Worm (Caenorhabditis elegans) whole organism, L3 larva: ENCODE measurements around the gene nhr-111.

Experiments
- ZK546.5 ChIP-seq: sonication (generic microtip); optimal IDR thresholded peaks from 2 replicates; lab custom pipeline; 2017; ENCODE audit warnings: missing biosample characterization, missing genetic modification characterization
- aly-2 ChIP-seq: fragments of 150-350 bp; optimal IDR thresholded peaks from 2 replicates; lab custom pipeline; 2014; ENCODE audit warnings: missing biosample characterization, missing genetic modification characterization
- ceh-28 ChIP-seq: fragments of 150-350 bp; optimal IDR thresholded peaks from 2 replicates; lab custom pipeline; 2014; ENCODE audit warnings: missing biosample characterization, missing genetic modification reagents, missing genetic modification characterization
- ceh-82 ChIP-seq: fragments of 150-350 bp; optimal IDR thresholded peaks from 2 replicates; lab custom pipeline; 2014; ENCODE audit warnings: missing biosample characterization, missing genetic modification characterization
- ceh-9 ChIP-seq: sonication (generic microtip); optimal IDR thresholded peaks from 2 replicates; lab custom pipeline; 2018; ENCODE audit warnings: missing biosample characterization, missing genetic modification characterization
- daf-12 ChIP-seq: fragments of 150-350 bp; optimal IDR thresholded peaks from 2 replicates; lab custom pipeline; 2014; ENCODE audit warnings: missing biosample characterization, missing genetic modification reagents, missing genetic modification characterization
- egl-5 ChIP-seq: fragments of 150-350 bp; optimal IDR thresholded peaks from 2 replicates; lab custom pipeline; 2017; ENCODE audit warnings: missing biosample characterization, missing genetic modification reagents, missing genetic modification characterization, inconsistent platforms
- elt-1 ChIP-seq: fragments of 150-350 bp; optimal IDR thresholded peaks from 2 replicates; lab custom pipeline; 2014; ENCODE audit warnings: missing biosample characterization, missing genetic modification characterization
- elt-2 ChIP-seq: sonication (generic microtip); optimal IDR thresholded peaks from 2 replicates; lab custom pipeline; 2016; ENCODE audit warnings: missing genetic modification reagents, mild to moderate bottlenecking, missing genetic modification characterization, missing compliant biosample characterization
- elt-3 ChIP-seq, 3 experiments: fragments of 150-350 bp in 1 of 3; sonication (generic microtip) in 2 of 3; optimal IDR thresholded peaks; 2 replicates in 2 of 3; 4 replicates in 1 of 3; lab custom pipeline; 2014 to 2017; ENCODE audit warnings: missing biosample characterization in 3 of 3, missing genetic modification characterization in 3 of 3
- fkh-10 ChIP-seq: sonication (generic microtip); optimal IDR thresholded peaks from 2 replicates; lab custom pipeline; 2017; ENCODE audit warnings: missing biosample characterization, missing genetic modification reagents, missing genetic modification characterization
- fos-1 ChIP-seq: fragments of 150-350 bp; optimal IDR thresholded peaks from 2 replicates; lab custom pipeline; 2014; ENCODE audit warnings: missing biosample characterization, missing genetic modification characterization
- hmg-11 ChIP-seq: sonication (generic microtip); optimal IDR thresholded peaks from 2 replicates; lab custom pipeline; 2016; ENCODE audit warnings: missing genetic modification characterization, missing compliant biosample characterization
- jun-1 ChIP-seq: fragments of 150-350 bp; optimal IDR thresholded peaks from 2 replicates; lab custom pipeline; 2014; ENCODE audit warnings: missing biosample characterization, missing genetic modification reagents, missing genetic modification characterization
- lin-15B ChIP-seq: fragments of 150-350 bp; optimal IDR thresholded peaks from 2 replicates; lab custom pipeline; 2014; ENCODE audit warnings: missing biosample characterization, missing genetic modification characterization
- lin-39 ChIP-seq: fragments of 150-350 bp; optimal IDR thresholded peaks from 2 replicates; lab custom pipeline; 2018; ENCODE audit warnings: missing biosample characterization, missing genetic modification reagents, missing genetic modification characterization
- mdl-1 ChIP-seq: fragments of 150-350 bp; optimal IDR thresholded peaks from 2 replicates; lab custom pipeline; 2014; ENCODE audit warnings: missing biosample characterization, missing genetic modification characterization
- nfya-1 ChIP-seq: sonication (generic microtip); optimal IDR thresholded peaks from 2 replicates; lab custom pipeline; 2017; ENCODE audit warnings: missing genetic modification characterization, mild to moderate bottlenecking, missing compliant biosample characterization, antibody characterized with exemption, moderate library complexity; ENCODE audit not compliant: insufficient read depth
- nhr-11 ChIP-seq: fragments of 150-350 bp; optimal IDR thresholded peaks from 2 replicates; lab custom pipeline; 2014; ENCODE audit warnings: missing biosample characterization, missing genetic modification characterization
- nhr-12 ChIP-seq: fragments of 150-350 bp; optimal IDR thresholded peaks from 2 replicates; lab custom pipeline; 2014; ENCODE audit warnings: missing biosample characterization, missing genetic modification characterization
- nhr-23 ChIP-seq: fragments of 150-350 bp; optimal IDR thresholded peaks from 2 replicates; lab custom pipeline; 2014; ENCODE audit warnings: missing biosample characterization, missing genetic modification reagents, missing genetic modification characterization
- nhr-25 ChIP-seq: sonication (generic microtip); optimal IDR thresholded peaks from 2 replicates; lab custom pipeline; 2017; ENCODE audit warnings: missing biosample characterization, missing genetic modification characterization
- nhr-28 ChIP-seq: fragments of 150-350 bp; optimal IDR thresholded peaks from 2 replicates; lab custom pipeline; 2014; ENCODE audit warnings: missing biosample characterization, missing genetic modification characterization
- nhr-43 ChIP-seq: sonication (generic microtip); optimal IDR thresholded peaks from 2 replicates; lab custom pipeline; 2016; ENCODE audit warnings: mild to moderate bottlenecking, missing genetic modification characterization, missing compliant biosample characterization; ENCODE audit not compliant: poor library complexity, severe bottlenecking
- nhr-67 ChIP-seq: fragments of 150-350 bp; optimal IDR thresholded peaks from 2 replicates; lab custom pipeline; 2014; ENCODE audit warnings: missing biosample characterization, missing genetic modification characterization
- nhr-76 ChIP-seq: fragments of 150-350 bp; sonication (generic microtip); optimal IDR thresholded peaks from 5 replicates; lab custom pipeline; 2014; ENCODE audit warnings: missing biosample characterization, missing genetic modification characterization
- pha-4 ChIP-seq: fragments of 150-350 bp; optimal IDR thresholded peaks from 2 replicates; lab custom pipeline; 2014; ENCODE audit warnings: missing biosample characterization, missing genetic modification reagents, missing genetic modification characterization
- pqm-1 ChIP-seq: fragments of 150-350 bp; optimal IDR thresholded peaks from 2 replicates; lab custom pipeline; 2017; ENCODE audit warnings: missing biosample characterization, missing genetic modification characterization, inconsistent platforms
- sea-2 ChIP-seq: fragments of 150-350 bp; sonication (generic microtip); optimal IDR thresholded peaks from 4 replicates; lab custom pipeline; 2014; ENCODE audit warnings: missing biosample characterization, missing genetic modification reagents, missing genetic modification characterization
- skn-1 ChIP-seq: fragments of 150-350 bp; optimal IDR thresholded peaks from 2 replicates; lab custom pipeline; 2014; ENCODE audit warnings: missing biosample characterization, missing genetic modification characterization
- snpc-4 ChIP-seq: fragments of 150-350 bp; optimal IDR thresholded peaks from 2 replicates; lab custom pipeline; 2014; ENCODE audit warnings: missing biosample characterization, missing genetic modification characterization
- tbx-2 ChIP-seq: sonication (generic microtip); optimal IDR thresholded peaks from 2 replicates; lab custom pipeline; 2016; ENCODE audit warnings: mild to moderate bottlenecking, missing genetic modification characterization, missing compliant biosample characterization
- unc-62 ChIP-seq: fragments of 150-350 bp; sonication (generic microtip); optimal IDR thresholded peaks from 4 replicates; lab custom pipeline; 2014; ENCODE audit warnings: missing biosample characterization, missing genetic modification reagents, missing genetic modification characterization
- zag-1 ChIP-seq: fragments of 150-350 bp; optimal IDR thresholded peaks from 2 replicates; lab custom pipeline; 2014; ENCODE audit warnings: missing biosample characterization, missing genetic modification characterization
- ztf-11 ChIP-seq: fragments of 150-350 bp; optimal IDR thresholded peaks from 2 replicates; lab custom pipeline; 2014; ENCODE audit warnings: missing biosample characterization, missing genetic modification characterization
- ztf-4 ChIP-seq: fragments of 150-350 bp; optimal IDR thresholded peaks from 2 replicates; lab custom pipeline; 2014; ENCODE audit warnings: missing biosample characterization, missing genetic modification characterization

The nhr-111 gene

ce11 chrV:16141071-16141470 lies 16.4 kb upstream of the nhr-111 start, which contains the start of gene clc-32:
Gene clc-32 (minus strand): TSS chrV:16141171.
- no peak for TF ChIP-seq jun-1 (tag; lab: Kevin White, UChicago)
- no peak for TF ChIP-seq zag-1 (tag; lab: Kevin White, UChicago)
- TF ChIP-seq nfya-1 (tag; lab: Kevin White, UChicago) = no peak
- no peak for TF ChIP-seq nhr-76 (tag; lab: Kevin White, UChicago)
- no peak for TF ChIP-seq nhr-28 (tag; lab: Kevin White, UChicago)
- no peak for TF ChIP-seq elt-3 (tag; optimal IDR thresholded peaks at IDR 0.05; lab: Kevin White, UChicago)
- TF ChIP-seq ztf-11 (tag; lab: Kevin White, UChicago) = no peak
- TF ChIP-seq lin-15B (tag; lab: Kevin White, UChicago) = no peak
- TF ChIP-seq snpc-4 (tag; lab: Kevin White, UChicago) = no peak
- no peak for TF ChIP-seq elt-2 (tag; lab: Kevin White, UChicago)
- TF ChIP-seq mdl-1 (tag; lab: Kevin White, UChicago) = no peak
- TF ChIP-seq skn-1 (tag; lab: Kevin White, UChicago) = no peak
- no peak for TF ChIP-seq nhr-25 (tag; lab: Kevin White, UChicago)
- TF ChIP-seq pqm-1 = no peak
- no peak for TF ChIP-seq elt-1 (tag; lab: Kevin White, UChicago)
- TF ChIP-seq lin-39 (tag; lab: Kevin White, UChicago) = no peak

- TF ChIP-seq ceh-82 (tag; lab: Kevin White, UChicago) = no peak
- no peak for TF ChIP-seq hmg-11 (tag; lab: Kevin White, UChicago)
- TF ChIP-seq pha-4 (tag; lab: Kevin White, UChicago) = no peak
- no peak for TF ChIP-seq ztf-4
- TF ChIP-seq lin-15B (tag; lab: Kevin White, UChicago) = no peak
- TF ChIP-seq ZK546.5 (tag; lab: Kevin White, UChicago) = no peak
These were observed 14.9 kb upstream of the nhr-111 start, which contains the start of gene clc-11 for ce11 chrV:16139529-16139928. Gene clc-11 (minus strand): TSS chrV:16139629.

- TF ChIP-seq nhr-76 (tag; lab: Kevin White, UChicago) = no peak
- TF ChIP-seq ceh-28 (tag; lab: Kevin White, UChicago) = no peak
- TF ChIP-seq egl-5 (tag; lab: Kevin White, UChicago) = no peak
- TF ChIP-seq nhr-12 (tag; lab: Kevin White, UChicago) = no peak
- TF ChIP-seq sea-2 (GFP tag; lab: Kevin White, UChicago) = no peak
- no peak for TF ChIP-seq ZK546.5 (tag; lab: Kevin White, UChicago)
- TF ChIP-seq fos-1 (tag; lab: Kevin White, UChicago) = no peak
- TF ChIP-seq, all 47 proteins: peak for 0
These were observed 12.4 kb upstream of the nhr-111 start, which contains the start of gene F44G3.7 for ce11 chrV:16137043-16137442. Gene F44G3.7 (minus strand): TSS chrV:16137143.

ce11 chrV:16132705-16133104 lies 8.1 kb upstream of the nhr-111 start, which contains the start of gene fbxa-144:
Gene fbxa-144 (minus strand): TSS chrV:16132805.
- TF ChIP-seq egl-5 (tag; lab: Kevin White, UChicago) (no peak), ceh-9 (tag; lab: Kevin White, UChicago) (no peak), nhr-43 (tag; lab: Kevin White, UChicago) (no peak), nhr-12 (tag; lab: Kevin White, UChicago) (no peak), nhr-67 (tag; lab: Kevin White, UChicago) (no peak), pqm-1 (no peak), unc-62 (GFP tag; lab: Kevin White, UChicago) (no peak), nhr-23 (tag; lab: Kevin White, UChicago) (no peak), sea-2 (GFP tag; lab: Kevin White, UChicago) (no peak), skn-1 (tag; lab: Kevin White, UChicago) (no peak), snpc-4 (tag; lab: Kevin White, UChicago) (no peak), daf-12 (no peak), nhr-11 (tag; lab: Kevin White, UChicago) (no peak)

DNA sequence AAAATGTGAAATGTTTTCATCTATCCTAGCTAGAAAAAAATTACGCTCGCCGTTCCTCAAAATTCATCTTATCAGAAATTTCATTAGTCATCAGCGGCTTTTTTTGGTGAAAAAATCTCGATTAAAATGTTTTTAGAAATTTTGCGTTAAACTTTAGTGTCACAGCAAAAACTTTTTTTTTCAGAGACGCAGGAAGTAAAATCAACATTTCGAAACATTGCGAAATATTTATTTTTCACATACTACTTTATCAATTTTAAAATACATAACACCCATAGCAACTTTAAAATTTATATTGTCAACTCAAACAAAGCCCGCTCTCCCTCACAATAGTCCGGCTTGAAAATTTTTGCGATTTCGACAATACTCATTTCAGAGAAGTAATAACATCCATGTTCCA lies 7.6 kb upstream of the nhr-111 start:
- no peak for TF ChIP-seq lin-39 (tag; lab: Kevin White, UChicago)
- TF ChIP-seq ztf-4 = no peak
- TF ChIP-seq fkh-10 (GFP tag; lab: Kevin White, UChicago) = no peak
- no peak for TF ChIP-seq snpc-4 (tag; lab: Kevin White, UChicago)
- no peak for TF ChIP-seq aly-2 (tag; lab: Kevin White, UChicago)
- no peak for TF ChIP-seq nhr-25 (tag; lab: Kevin White, UChicago)
- TF ChIP-seq tbx-2 (tag; lab: Kevin White, UChicago) = no peak
- no peak for TF ChIP-seq skn-1 (tag; lab: Kevin White, UChicago)
